Worm (Caenorhabditis elegans) whole organism, mixed stage, embryonic: ENCODE results near the gene sru-44.

Source experiments
- ceh-83 ChIP-seq: fragments of 200-800 bp; sonication (Bioruptor generic); optimal IDR thresholded peaks from 2 replicates; lab custom pipeline; 2018; ENCODE audit warnings: mild to moderate bottlenecking, missing genetic modification characterization, missing compliant biosample characterization
- ces-1 ChIP-seq: fragments of 150-350 bp; optimal IDR thresholded peaks from 2 replicates; lab custom pipeline; 2014; ENCODE audit warnings: missing biosample characterization, missing genetic modification reagents, missing genetic modification characterization
- elt-3 ChIP-seq: fragments of 150-350 bp; optimal IDR thresholded peaks from 2 replicates; lab custom pipeline; 2014; ENCODE audit warnings: missing biosample characterization, missing genetic modification characterization
- lin-13 ChIP-seq: fragments of 150-350 bp; optimal IDR thresholded peaks from 2 replicates; lab custom pipeline; 2014; ENCODE audit warnings: missing biosample characterization, missing genetic modification characterization
- mep-1 ChIP-seq: fragments of 150-350 bp; optimal IDR thresholded peaks from 2 replicates; lab custom pipeline; 2017; ENCODE audit warnings: missing biosample characterization, missing genetic modification reagents, missing genetic modification characterization, inconsistent platforms
- nhr-12 ChIP-seq: fragments of 150-350 bp; optimal IDR thresholded peaks from 2 replicates; lab custom pipeline; 2014; ENCODE audit warnings: missing biosample characterization, missing genetic modification characterization
- nhr-237 ChIP-seq: fragments of 150-350 bp; optimal IDR thresholded peaks from 2 replicates; lab custom pipeline; 2014; ENCODE audit warnings: missing biosample characterization, missing genetic modification characterization
- nhr-76 ChIP-seq: sonication (generic microtip); optimal IDR thresholded peaks from 2 replicates; lab custom pipeline; 2017; ENCODE audit warnings: missing biosample characterization, missing genetic modification characterization
- pha-4 ChIP-seq: fragments of 150-350 bp; optimal IDR thresholded peaks from 2 replicates; lab custom pipeline; 2018; ENCODE audit warnings: missing biosample characterization, missing genetic modification reagents, missing genetic modification characterization
- sptf-1 ChIP-seq: sonication (generic microtip); optimal IDR thresholded peaks from 2 replicates; lab custom pipeline; 2017; ENCODE audit warnings: mild to moderate bottlenecking, missing genetic modification characterization, moderate library complexity, missing compliant biosample characterization
- unc-120 ChIP-seq: sonication (generic microtip); optimal IDR thresholded peaks from 2 replicates; lab custom pipeline; 2017; ENCODE audit warnings: missing genetic modification characterization, missing compliant biosample characterization; ENCODE audit not compliant: poor library complexity, severe bottlenecking
- unc-39 ChIP-seq: fragments of 150-350 bp; optimal IDR thresholded peaks from 2 replicates; lab custom pipeline; 2014; ENCODE audit warnings: missing biosample characterization, missing genetic modification characterization
- unc-62 ChIP-seq: fragments of 150-350 bp; optimal IDR thresholded peaks from 2 replicates; lab custom pipeline; 2014; ENCODE audit warnings: missing biosample characterization, missing genetic modification reagents, missing genetic modification characterization

ce11 chrV:16467840-16468239 is at the start of gene sru-44:
- TF ChIP-seq mep-1 (tag; lab: Kevin White, UChicago) (no peak), ces-1 (GFP tag; lab: Kevin White, UChicago) (no peak), lin-13 (tag; lab: Kevin White, UChicago) (no peak), unc-120 (tag; lab: Kevin White, UChicago) (no peak), unc-62 (no peak), sptf-1 (no peak), elt-3 (tag; lab: Kevin White, UChicago) (no peak), pha-4 (tag; lab: Kevin White, UChicago) (no peak), unc-39 (tag; lab: Kevin White, UChicago) (no peak), nhr-237 (tag; lab: Kevin White, UChicago) (no peak), nhr-12 (tag; lab: Kevin White, UChicago) (no peak), nhr-76 (tag; lab: Kevin White, UChicago) (no peak), ceh-83 (GFP tag; lab: Kevin White, UChicago) (no peak)
